Fruit fly (Drosophila melanogaster): ENCODE results near the gene ND-39.
"Not testable (repeated sequence)": the region's sequence is repeated elsewhere in the genome, so short reads cannot be mapped to it uniquely, and the experiment has no call there.

Gene ND-39

DNA sequence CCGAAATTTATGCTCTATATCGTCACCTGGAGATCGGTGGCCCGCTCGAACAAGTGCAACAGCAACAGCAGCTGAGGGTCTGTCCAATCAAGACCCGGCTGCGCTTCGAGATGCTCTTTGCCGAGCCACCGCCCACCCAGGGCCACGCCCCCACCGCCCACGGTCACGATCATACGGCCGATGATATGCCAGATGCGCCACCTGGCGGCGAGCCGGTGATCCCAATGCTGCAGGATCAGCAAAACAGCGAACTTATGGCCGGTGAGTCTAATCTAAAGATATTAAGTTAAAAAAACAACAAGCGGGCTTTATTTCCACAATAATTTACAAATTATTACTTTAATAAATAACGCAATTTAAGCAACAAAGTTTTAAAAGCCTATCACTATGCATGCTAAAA, 6.3 kb downstream of the ND-39 start:
- TF ChIP-seq CG8319 (GFP tag; optimal IDR thresholded peaks at IDR 0.05) (no peak), OdsH (GFP tag; optimal IDR thresholded peaks at IDR 0.05) (no peak), dsx (GFP tag; optimal IDR thresholded peaks at IDR 0.05; ENCODE audit: poor library complexity, severe bottlenecking) (no peak), Ets21C (GFP tag; optimal IDR thresholded peaks at IDR 0.05) (no peak), topi (GFP tag; optimal IDR thresholded peaks at IDR 0.05) (no peak), svp (GFP tag) (no peak), dac (GFP tag; optimal IDR thresholded peaks at IDR 0.05) (no peak), fkh (GFP tag; optimal IDR thresholded peaks at IDR 0.05) (no peak), spab (GFP tag; optimal IDR thresholded peaks at IDR 0.05) (no peak), CG6276 (GFP tag; optimal IDR thresholded peaks at IDR 0.05) (no peak), Sox14 (GFP tag; optimal IDR thresholded peaks at IDR 0.05) (no peak), Gug (GFP tag; IDR thresholded peaks at IDR 0.05) (no peak), CG16779 (tag; optimal IDR thresholded peaks at IDR 0.05) (no peak), Sox102F (GFP tag; optimal IDR thresholded peaks at IDR 0.05) (no peak)

DNA sequence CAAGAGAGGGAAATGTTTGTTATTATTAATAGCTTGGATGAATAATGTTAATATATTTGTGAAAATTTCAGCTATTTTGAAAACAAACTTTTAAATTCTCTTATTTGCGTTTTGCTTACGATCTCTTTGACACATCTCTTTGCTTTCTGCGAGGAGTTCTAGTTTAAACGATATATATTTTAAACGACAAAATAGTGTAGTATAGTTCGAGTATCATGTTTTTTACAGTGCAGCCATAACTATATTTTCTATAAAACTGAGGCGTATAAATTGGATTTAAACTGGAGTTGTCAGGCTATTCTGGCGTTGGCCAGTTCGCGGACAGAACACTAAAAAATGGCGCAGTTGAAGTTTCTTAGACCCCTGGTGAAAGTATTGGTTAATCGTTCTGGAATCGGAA, 7.7 kb downstream of the ND-39 start, which contains the start of gene CG18281:
TSS of gene CG18281 (plus strand) at position 301 of the 400 bp plus-strand sequence.
- TF ChIP-seq CG11762 (GFP tag; optimal IDR thresholded peaks at IDR 0.05; ENCODE audit: insufficient read depth); pdm3 (GFP tag; optimal IDR thresholded peaks at IDR 0.05); spab (GFP tag; optimal IDR thresholded peaks at IDR 0.05): not testable (repeated sequence)

DNA sequence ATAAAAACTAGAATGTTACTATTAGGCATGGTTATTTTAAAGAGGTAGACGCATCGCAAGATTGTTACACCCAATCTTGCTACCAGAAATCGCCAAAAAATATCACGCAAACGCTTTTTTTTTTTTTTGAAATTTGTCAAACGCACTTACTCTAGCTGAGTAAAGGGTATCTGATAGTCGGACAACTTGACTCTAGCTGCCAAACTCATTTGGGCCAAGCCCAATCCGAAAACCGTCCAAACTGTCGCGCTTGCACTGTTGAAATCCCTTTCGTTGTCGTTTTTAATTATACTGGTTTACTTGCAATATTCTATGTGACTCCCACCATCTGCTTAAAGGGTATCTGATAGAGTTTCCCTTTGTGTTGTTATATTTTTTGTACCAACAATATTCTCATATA, 11.4 kb downstream of the ND-39 start:
- TF ChIP-seq eg (GFP tag; IDR thresholded peaks at IDR 0.05) (no peak), CG7368 (GFP tag; optimal IDR thresholded peaks at IDR 0.05) (no peak), CG6276 (GFP tag; optimal IDR thresholded peaks at IDR 0.05) (no peak), CG8319 (GFP tag; optimal IDR thresholded peaks at IDR 0.05) (no peak), fd85E (GFP tag; optimal IDR thresholded peaks at IDR 0.05) (no peak), CG11762 (GFP tag; optimal IDR thresholded peaks at IDR 0.05; ENCODE audit: insufficient read depth) (no peak), ss (GFP tag; optimal IDR thresholded peaks at IDR 0.05) (no peak)

DNA sequence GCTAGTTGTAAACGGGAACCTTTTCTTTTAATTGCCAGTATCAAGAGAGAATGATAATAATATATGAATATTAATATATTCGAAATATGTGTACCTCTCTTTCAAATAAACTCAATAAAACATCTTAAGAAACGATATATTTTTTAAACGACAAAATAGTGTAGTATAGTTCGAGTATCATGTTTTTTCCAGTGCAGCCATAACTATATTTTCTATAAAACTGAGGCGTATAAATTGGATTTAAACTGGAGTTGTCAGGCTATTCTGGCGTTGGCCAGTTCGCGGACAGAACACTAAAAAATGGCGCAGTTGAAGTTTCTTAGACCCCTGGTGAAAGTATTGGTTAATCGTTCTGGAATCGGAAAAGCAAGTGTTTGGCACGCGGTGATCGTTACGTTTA, 12.0 kb downstream of the ND-39 start, which contains the start of gene CG17637:
TSS of gene CG17637 (plus strand) at position 301 of the 400 bp plus-strand sequence.
- not testable (repeated sequence) for TF ChIP-seq Hr38 (GFP tag; optimal IDR thresholded peaks at IDR 0.05); CG11902 (GFP tag; optimal IDR thresholded peaks at IDR 0.05); Ets96B (tag; optimal IDR thresholded peaks at IDR 0.05)

DNA sequence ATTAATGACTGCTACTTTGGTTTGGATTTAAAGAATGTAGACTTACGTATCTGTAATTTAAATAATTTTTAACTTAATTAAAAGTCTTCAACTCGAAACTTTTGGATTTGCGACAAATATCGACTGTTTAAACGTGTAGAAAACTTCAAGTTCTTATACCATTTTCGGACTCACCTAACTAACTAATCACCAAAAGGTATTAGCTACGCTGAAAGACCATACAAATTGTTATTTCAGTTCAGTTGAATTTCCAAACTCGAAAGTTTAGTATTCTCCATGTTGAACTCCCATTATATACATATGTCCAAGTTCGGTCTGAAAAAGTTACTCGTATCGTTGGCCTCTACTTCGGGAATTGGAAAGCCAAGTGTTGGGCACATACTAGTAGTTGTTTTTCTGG, 13.8 kb downstream of the ND-39 start, which contains the start of gene CG5078:
TSS of gene CG5078 (plus strand) at position 301 of the 400 bp plus-strand sequence.
- no peak for TF ChIP-seq OdsH (GFP tag; optimal IDR thresholded peaks at IDR 0.05)
- no peak for TF ChIP-seq Gug (GFP tag; IDR thresholded peaks at IDR 0.05)
- no peak for TF ChIP-seq Hr39 (GFP tag; optimal IDR thresholded peaks at IDR 0.05)
- TF ChIP-seq Blimp-1 (GFP tag; optimal IDR thresholded peaks at IDR 0.05) = no peak
- no peak for TF ChIP-seq CG34406 (GFP tag; optimal IDR thresholded peaks at IDR 0.05)
- TF ChIP-seq Ets96B (tag; optimal IDR thresholded peaks at IDR 0.05) = no peak
- no peak for TF ChIP-seq Eip78C (GFP tag)
- TF ChIP-seq CG11902 (GFP tag; optimal IDR thresholded peaks at IDR 0.05) = no peak
- TF ChIP-seq esn (GFP tag; optimal IDR thresholded peaks at IDR 0.05) = no peak

DNA sequence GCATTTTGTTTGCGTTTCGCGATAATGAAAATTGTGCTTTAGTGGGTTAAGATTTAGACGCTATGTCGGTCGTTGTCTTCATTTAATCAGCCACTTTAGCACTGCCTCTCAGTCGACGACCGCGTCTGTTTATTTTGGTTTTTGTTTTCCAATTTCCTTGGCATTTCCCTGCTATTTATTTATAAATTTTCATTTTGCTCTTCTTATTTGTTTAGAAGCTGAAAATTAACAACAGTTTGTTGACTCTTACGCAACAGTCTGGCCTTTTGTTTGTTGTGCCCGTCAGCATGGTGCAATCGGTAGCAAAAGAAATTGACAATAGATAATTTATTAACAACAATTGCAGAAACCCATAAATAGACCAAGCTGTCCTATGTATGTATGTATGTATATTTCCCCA, 15.7 kb downstream of the ND-39 start:
- no peak for TF ChIP-seq CG16779 (tag; optimal IDR thresholded peaks at IDR 0.05)
- no peak for TF ChIP-seq Eip75B (GFP tag; optimal IDR thresholded peaks at IDR 0.05)
- no peak for TF ChIP-seq dac (GFP tag; optimal IDR thresholded peaks at IDR 0.05)
- TF ChIP-seq CG4318 (GFP tag; optimal IDR thresholded peaks at IDR 0.05) = no peak
- TF ChIP-seq vri (GFP tag; optimal IDR thresholded peaks at IDR 0.05) = no peak
- no peak for TF ChIP-seq salr (GFP tag; optimal IDR thresholded peaks at IDR 0.05)
- TF ChIP-seq CG15336 (GFP tag; IDR thresholded peaks at IDR 0.05) = 0 out of 2 replicates have a peak, but pooled peaks have one; percentile 18
- no peak for TF ChIP-seq lz (GFP tag; optimal IDR thresholded peaks at IDR 0.05)
- TF ChIP-seq Eip78C (GFP tag) = peak; percentile 70
